Worm (Caenorhabditis elegans) whole organism, late embryonic: ENCODE data around the gene Y22D7AL.3.

ENCODE experiments used
- C08G9.2 ChIP-seq: sonication (generic microtip); optimal IDR thresholded peaks from 2 replicates; lab custom pipeline; 2016; ENCODE audit warnings: mild to moderate bottlenecking, missing genetic modification characterization, moderate library complexity, missing compliant biosample characterization
- K02D7.2 ChIP-seq: sonication (generic microtip); optimal IDR thresholded peaks from 2 replicates; lab custom pipeline; 2017; ENCODE audit warnings: mild to moderate bottlenecking, missing genetic modification characterization, missing compliant biosample characterization
- ceh-14 ChIP-seq: sonication (generic microtip); optimal IDR thresholded peaks from 2 replicates; lab custom pipeline; 2016; ENCODE audit warnings: missing genotype, missing genetic modification characterization, missing compliant biosample characterization
- ceh-30 ChIP-seq: fragments of 150-350 bp; optimal IDR thresholded peaks from 2 replicates; lab custom pipeline; 2014; ENCODE audit warnings: missing biosample characterization, missing genetic modification characterization
- ceh-45 ChIP-seq: fragments of 200-800 bp; sonication (Bioruptor generic); IDR thresholded peaks from 2 replicates; pipeline ENCODE4 v1.3.6; 2022; ENCODE audit warnings: missing genetic modification reagents, missing genetic modification characterization, missing compliant biosample characterization
- dve-1 ChIP-seq: sonication (generic microtip); optimal IDR thresholded peaks from 2 replicates; lab custom pipeline; 2017; ENCODE audit warnings: antibody characterized with exemption, mild to moderate bottlenecking, missing genetic modification characterization, missing compliant biosample characterization
- elt-2 ChIP-seq: sonication (generic microtip); optimal IDR thresholded peaks from 2 replicates; lab custom pipeline; 2016; ENCODE audit warnings: missing genetic modification reagents, missing genetic modification characterization, missing compliant biosample characterization
- elt-4 ChIP-seq: sonication (generic microtip); optimal IDR thresholded peaks from 2 replicates; lab custom pipeline; 2016; ENCODE audit warnings: missing genetic modification characterization, missing compliant biosample characterization
- hlh-30 ChIP-seq: sonication (generic microtip); optimal IDR thresholded peaks from 2 replicates; lab custom pipeline; 2017; ENCODE audit warnings: antibody characterized with exemption, missing genetic modification characterization, missing compliant biosample characterization; ENCODE audit not compliant: insufficient read depth
- lin-11 ChIP-seq: fragments of 200-800 bp; sonication (Bioruptor generic); optimal IDR thresholded peaks from 2 replicates; lab custom pipeline; 2018; ENCODE audit warnings: mild to moderate bottlenecking, missing genetic modification characterization, missing compliant biosample characterization
- nhr-11 ChIP-seq: fragments of 150-350 bp; optimal IDR thresholded peaks from 2 replicates; lab custom pipeline; 2014; ENCODE audit warnings: missing biosample characterization, missing genetic modification characterization
- pha-4 ChIP-seq: fragments of 150-350 bp; optimal IDR thresholded peaks from 2 replicates; lab custom pipeline; 2018; ENCODE audit warnings: missing biosample characterization, missing genetic modification reagents, missing genetic modification characterization
- sdc-2 ChIP-seq: sonication (generic microtip); optimal IDR thresholded peaks from 2 replicates; lab custom pipeline; 2016; ENCODE audit warnings: missing genotype, missing genetic modification characterization, missing compliant biosample characterization

- TF ChIP-seq ceh-30 (tag; lab: Kevin White, UChicago), result no peak
- TF ChIP-seq dve-1 (tag; lab: Kevin White, UChicago), result no peak
- TF ChIP-seq elt-4, result no peak
- TF ChIP-seq ceh-14 (tag; lab: Kevin White, UChicago), result no peak
- no peak for TF ChIP-seq ceh-45 (GFP tag; lab: Robert Waterston, UW)
- no peak for TF ChIP-seq sdc-2 (tag; lab: Kevin White, UChicago)
- TF ChIP-seq elt-2 (tag; lab: Kevin White, UChicago), result no peak
- TF ChIP-seq lin-11, result no peak
- TF ChIP-seq hlh-30 (tag; lab: Kevin White, UChicago), result no peak
- no peak for TF ChIP-seq K02D7.2
- no peak for TF ChIP-seq C08G9.2 (tag; lab: Kevin White, UChicago)
- TF ChIP-seq nhr-11 (tag; lab: Kevin White, UChicago), result no peak
- TF ChIP-seq pha-4 (tag; lab: Kevin White, UChicago), result no peak
Measured at ce11 chrIII:1678671-1679070, 37.4 kb downstream of the Y22D7AL.3 start.
